Worm (Caenorhabditis elegans) whole organism, L3 larva: ENCODE results near the gene nhr-40.

Source experiments
- R02D3.7 ChIP-seq: fragments of 150-350 bp; optimal IDR thresholded peaks from 2 replicates; lab custom pipeline; 2014; ENCODE audit warnings: missing biosample characterization, missing genetic modification characterization
- ZK546.5 ChIP-seq: sonication (generic microtip); optimal IDR thresholded peaks from 2 replicates; lab custom pipeline; 2017; ENCODE audit warnings: missing biosample characterization, missing genetic modification characterization
- aly-2 ChIP-seq: fragments of 150-350 bp; optimal IDR thresholded peaks from 2 replicates; lab custom pipeline; 2014; ENCODE audit warnings: missing biosample characterization, missing genetic modification characterization
- ceh-16 ChIP-seq: sonication (generic microtip); optimal IDR thresholded peaks from 2 replicates; lab custom pipeline; 2017; ENCODE audit warnings: missing biosample characterization, missing genetic modification characterization
- ceh-28 ChIP-seq: fragments of 150-350 bp; optimal IDR thresholded peaks from 2 replicates; lab custom pipeline; 2014; ENCODE audit warnings: missing biosample characterization, missing genetic modification reagents, missing genetic modification characterization
- ceh-82 ChIP-seq: fragments of 150-350 bp; optimal IDR thresholded peaks from 2 replicates; lab custom pipeline; 2014; ENCODE audit warnings: missing biosample characterization, missing genetic modification characterization
- ceh-9 ChIP-seq: sonication (generic microtip); optimal IDR thresholded peaks from 2 replicates; lab custom pipeline; 2018; ENCODE audit warnings: missing biosample characterization, missing genetic modification characterization
- daf-12 ChIP-seq: fragments of 150-350 bp; optimal IDR thresholded peaks from 2 replicates; lab custom pipeline; 2014; ENCODE audit warnings: missing biosample characterization, missing genetic modification reagents, missing genetic modification characterization
- egl-27 ChIP-seq: sonication (generic microtip); optimal IDR thresholded peaks from 4 replicates; lab custom pipeline; 2017; ENCODE audit warnings: missing biosample characterization, missing genetic modification reagents, missing genetic modification characterization
- egl-5 ChIP-seq: fragments of 150-350 bp; optimal IDR thresholded peaks from 2 replicates; lab custom pipeline; 2017; ENCODE audit warnings: missing biosample characterization, missing genetic modification reagents, missing genetic modification characterization, inconsistent platforms
- elt-1 ChIP-seq: fragments of 150-350 bp; optimal IDR thresholded peaks from 2 replicates; lab custom pipeline; 2014; ENCODE audit warnings: missing biosample characterization, missing genetic modification characterization
- elt-2 ChIP-seq: sonication (generic microtip); optimal IDR thresholded peaks from 2 replicates; lab custom pipeline; 2016; ENCODE audit warnings: missing genetic modification reagents, mild to moderate bottlenecking, missing genetic modification characterization, missing compliant biosample characterization
- elt-3 ChIP-seq, 3 experiments: fragments of 150-350 bp in 1 of 3; sonication (generic microtip) in 2 of 3; optimal IDR thresholded peaks; 2 replicates in 2 of 3; 4 replicates in 1 of 3; lab custom pipeline; 2014 to 2017; ENCODE audit warnings: missing biosample characterization in 3 of 3, missing genetic modification characterization in 3 of 3
- fkh-10 ChIP-seq: sonication (generic microtip); optimal IDR thresholded peaks from 2 replicates; lab custom pipeline; 2017; ENCODE audit warnings: missing biosample characterization, missing genetic modification reagents, missing genetic modification characterization
- fos-1 ChIP-seq: fragments of 150-350 bp; optimal IDR thresholded peaks from 2 replicates; lab custom pipeline; 2014; ENCODE audit warnings: missing biosample characterization, missing genetic modification characterization
- hmg-11 ChIP-seq: sonication (generic microtip); optimal IDR thresholded peaks from 2 replicates; lab custom pipeline; 2016; ENCODE audit warnings: missing genetic modification characterization, missing compliant biosample characterization
- jun-1 ChIP-seq: fragments of 150-350 bp; optimal IDR thresholded peaks from 2 replicates; lab custom pipeline; 2014; ENCODE audit warnings: missing biosample characterization, missing genetic modification reagents, missing genetic modification characterization
- lin-15B ChIP-seq: fragments of 150-350 bp; optimal IDR thresholded peaks from 2 replicates; lab custom pipeline; 2014; ENCODE audit warnings: missing biosample characterization, missing genetic modification characterization
- lin-39 ChIP-seq: fragments of 150-350 bp; optimal IDR thresholded peaks from 2 replicates; lab custom pipeline; 2018; ENCODE audit warnings: missing biosample characterization, missing genetic modification reagents, missing genetic modification characterization
- lsy-12 ChIP-seq: sonication (generic microtip); optimal IDR thresholded peaks from 2 replicates; lab custom pipeline; 2016; ENCODE audit warnings: mild to moderate bottlenecking, missing genetic modification characterization, missing compliant biosample characterization
- mml-1 ChIP-seq: fragments of 150-350 bp; sonication (generic microtip); optimal IDR thresholded peaks from 3 replicates; lab custom pipeline; 2014; ENCODE audit warnings: missing biosample characterization, missing genetic modification characterization
- nfya-1 ChIP-seq: sonication (generic microtip); optimal IDR thresholded peaks from 2 replicates; lab custom pipeline; 2017; ENCODE audit warnings: missing genetic modification characterization, mild to moderate bottlenecking, missing compliant biosample characterization, antibody characterized with exemption, moderate library complexity; ENCODE audit not compliant: insufficient read depth
- nhr-11 ChIP-seq: fragments of 150-350 bp; optimal IDR thresholded peaks from 2 replicates; lab custom pipeline; 2014; ENCODE audit warnings: missing biosample characterization, missing genetic modification characterization
- nhr-23 ChIP-seq: fragments of 150-350 bp; optimal IDR thresholded peaks from 2 replicates; lab custom pipeline; 2014; ENCODE audit warnings: missing biosample characterization, missing genetic modification reagents, missing genetic modification characterization
- nhr-25 ChIP-seq: sonication (generic microtip); optimal IDR thresholded peaks from 2 replicates; lab custom pipeline; 2017; ENCODE audit warnings: missing biosample characterization, missing genetic modification characterization
- nhr-28 ChIP-seq: fragments of 150-350 bp; optimal IDR thresholded peaks from 2 replicates; lab custom pipeline; 2014; ENCODE audit warnings: missing biosample characterization, missing genetic modification characterization
- nhr-43 ChIP-seq: sonication (generic microtip); optimal IDR thresholded peaks from 2 replicates; lab custom pipeline; 2016; ENCODE audit warnings: mild to moderate bottlenecking, missing genetic modification characterization, missing compliant biosample characterization; ENCODE audit not compliant: poor library complexity, severe bottlenecking
- nhr-67 ChIP-seq: fragments of 150-350 bp; optimal IDR thresholded peaks from 2 replicates; lab custom pipeline; 2014; ENCODE audit warnings: missing biosample characterization, missing genetic modification characterization
- nhr-77 ChIP-seq: fragments of 150-350 bp; optimal IDR thresholded peaks from 2 replicates; lab custom pipeline; 2014; ENCODE audit warnings: missing biosample characterization, missing genetic modification characterization
- pha-4 ChIP-seq: fragments of 150-350 bp; optimal IDR thresholded peaks from 2 replicates; lab custom pipeline; 2014; ENCODE audit warnings: missing biosample characterization, missing genetic modification reagents, missing genetic modification characterization
- pqm-1 ChIP-seq: fragments of 150-350 bp; optimal IDR thresholded peaks from 2 replicates; lab custom pipeline; 2017; ENCODE audit warnings: missing biosample characterization, missing genetic modification characterization, inconsistent platforms
- sea-2 ChIP-seq: fragments of 150-350 bp; sonication (generic microtip); optimal IDR thresholded peaks from 4 replicates; lab custom pipeline; 2014; ENCODE audit warnings: missing biosample characterization, missing genetic modification reagents, missing genetic modification characterization
- skn-1 ChIP-seq: fragments of 150-350 bp; optimal IDR thresholded peaks from 2 replicates; lab custom pipeline; 2014; ENCODE audit warnings: missing biosample characterization, missing genetic modification characterization
- snpc-4 ChIP-seq: fragments of 150-350 bp; optimal IDR thresholded peaks from 2 replicates; lab custom pipeline; 2014; ENCODE audit warnings: missing biosample characterization, missing genetic modification characterization
- tbx-2 ChIP-seq: sonication (generic microtip); optimal IDR thresholded peaks from 2 replicates; lab custom pipeline; 2016; ENCODE audit warnings: mild to moderate bottlenecking, missing genetic modification characterization, missing compliant biosample characterization
- unc-39 ChIP-seq: sonication (generic microtip); optimal IDR thresholded peaks from 4 replicates; lab custom pipeline; 2017; ENCODE audit warnings: missing biosample characterization, missing genetic modification characterization
- zag-1 ChIP-seq: fragments of 150-350 bp; optimal IDR thresholded peaks from 2 replicates; lab custom pipeline; 2014; ENCODE audit warnings: missing biosample characterization, missing genetic modification characterization
- ztf-11 ChIP-seq: fragments of 150-350 bp; optimal IDR thresholded peaks from 2 replicates; lab custom pipeline; 2014; ENCODE audit warnings: missing biosample characterization, missing genetic modification characterization
- ztf-4 ChIP-seq: fragments of 150-350 bp; optimal IDR thresholded peaks from 2 replicates; lab custom pipeline; 2014; ENCODE audit warnings: missing biosample characterization, missing genetic modification characterization

The nhr-40 gene

DNA sequence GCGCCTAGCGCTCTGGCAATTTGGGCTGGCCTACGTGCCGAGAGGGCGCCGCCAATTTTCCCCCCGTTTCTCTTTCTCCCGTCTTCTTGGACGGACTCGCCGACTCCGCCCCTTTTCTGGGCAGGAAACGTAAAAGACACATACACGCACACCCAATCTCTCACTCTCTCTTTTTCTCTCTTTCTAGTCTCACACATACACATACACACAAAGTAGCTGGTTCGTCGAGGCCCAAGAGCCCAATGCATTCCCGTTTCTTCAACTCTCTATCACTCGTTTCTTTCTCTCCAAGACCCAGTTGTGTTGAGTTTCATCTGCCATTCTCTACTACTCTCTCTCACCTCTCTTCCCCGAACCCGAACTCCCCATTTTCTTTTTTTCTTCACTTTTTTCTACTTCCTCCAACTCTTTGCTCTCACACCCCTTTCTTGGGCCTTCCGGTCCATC lies 5.1 kb downstream of the nhr-40 start (continued):
- TF ChIP-seq ceh-82 (tag; lab: Kevin White, UChicago) (no peak), R02D3.7 (tag; lab: Kevin White, UChicago) (no peak), zag-1 (peak; percentile 40), lsy-12 (tag; lab: Kevin White, UChicago) (peak; percentile 34), sea-2 (no peak), fkh-10 (GFP tag; lab: Kevin White, UChicago) (peak; percentile 54), fos-1 (tag; lab: Kevin White, UChicago) (no peak), nhr-77 (tag; lab: Kevin White, UChicago) (no peak), hmg-11 (tag; lab: Kevin White, UChicago) (peak; percentile 82), nhr-11 (tag; lab: Kevin White, UChicago) (no peak), ZK546.5 (tag; lab: Kevin White, UChicago) (no peak), pqm-1 (tag; lab: Kevin White, UChicago) (peak; percentile 1), ceh-28 (tag; lab: Kevin White, UChicago) (no peak), daf-12 (peak; percentile 10), egl-27 (no peak), unc-39 (tag; lab: Kevin White, UChicago) (no peak), ceh-16 (tag; lab: Kevin White, UChicago) (no peak), ceh-9 (tag; lab: Kevin White, UChicago) (no peak), nhr-25 (tag; lab: Kevin White, UChicago) (no peak)

DNA sequence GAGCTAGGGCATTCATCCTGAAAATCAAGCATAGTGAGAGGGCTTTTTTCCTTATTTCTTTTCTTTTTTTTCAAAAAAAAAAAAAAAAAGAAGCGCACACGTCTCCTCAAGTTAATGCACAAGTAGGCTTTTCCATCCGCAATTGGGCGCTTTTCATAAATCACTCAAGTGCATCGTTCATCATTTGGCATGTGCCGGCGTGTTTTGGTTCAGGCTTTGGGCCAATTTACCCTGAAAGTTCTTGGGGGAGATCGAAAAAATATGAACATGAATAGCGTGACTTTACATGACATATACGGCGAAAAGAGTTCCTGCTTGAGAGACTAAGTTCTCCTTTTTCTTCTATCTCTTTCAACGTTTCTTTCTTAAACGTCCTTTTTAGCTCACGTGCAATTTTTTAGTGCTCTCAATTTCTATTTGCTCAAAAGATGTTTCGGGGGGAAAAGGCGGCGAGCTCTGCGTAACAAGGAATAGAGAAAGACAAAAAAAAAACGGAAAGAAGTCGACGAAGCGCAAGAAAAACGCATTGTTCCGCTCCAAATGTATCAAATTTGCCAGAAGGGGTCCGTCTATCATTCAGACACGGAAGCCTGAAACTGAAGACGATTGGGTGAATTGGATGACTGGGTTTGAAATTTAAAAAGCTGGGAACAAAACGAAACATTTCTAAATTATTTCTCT lies 7.4 kb downstream of the nhr-40 start:
- TF ChIP-seq pqm-1 (tag; lab: Kevin White, UChicago) (no peak), aly-2 (no peak), nhr-67 (tag; lab: Kevin White, UChicago) (no peak), ZK546.5 (tag; lab: Kevin White, UChicago) (no peak), lin-15B (tag; lab: Kevin White, UChicago) (no peak), nhr-43 (tag; lab: Kevin White, UChicago) (no peak), elt-3 (tag; optimal IDR thresholded peaks at IDR 0.05; lab: Kevin White, UChicago) (no peak), ztf-11 (tag; lab: Kevin White, UChicago) (no peak), nhr-25 (tag; lab: Kevin White, UChicago) (no peak), nhr-28 (tag; lab: Kevin White, UChicago) (no peak), mml-1 (no peak), unc-39 (tag; lab: Kevin White, UChicago) (no peak)

DNA sequence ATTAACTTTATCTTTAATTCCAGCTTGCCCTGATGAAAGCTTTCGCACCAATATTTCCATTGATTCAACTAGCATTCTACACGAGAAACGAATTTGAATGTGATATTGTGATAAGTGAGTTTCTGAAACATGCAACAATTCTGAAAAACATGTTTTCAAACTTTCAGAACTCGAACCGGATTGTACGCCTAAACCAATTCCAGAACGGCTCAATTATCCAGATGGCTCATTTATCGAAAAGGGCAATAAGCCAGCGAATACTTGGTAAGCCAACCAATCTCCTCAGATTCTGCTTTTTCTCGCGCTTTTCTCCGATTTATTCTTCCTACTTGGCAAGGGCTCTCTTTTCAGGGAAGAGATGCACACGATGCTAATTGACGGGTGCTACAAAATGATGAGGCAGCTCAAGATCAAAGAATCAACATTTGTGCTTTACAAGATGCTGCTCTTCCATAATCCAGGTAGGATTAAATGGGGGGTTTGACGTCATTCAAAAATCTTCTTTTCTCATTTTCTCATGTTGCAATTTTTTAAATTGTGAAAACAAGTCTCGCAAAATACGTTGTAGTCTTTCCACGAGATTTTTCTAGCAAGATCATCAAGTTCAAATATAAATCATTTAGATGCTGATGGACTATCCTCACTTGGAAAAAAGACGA lies 10.7 kb downstream of the nhr-40 start:
- TF ChIP-seq lin-39 (tag; lab: Kevin White, UChicago): peak; percentile 33
- TF ChIP-seq nfya-1: peak; percentile 31
- peak; percentile 59 for TF ChIP-seq fkh-10 (GFP tag; lab: Kevin White, UChicago)
- no peak for TF ChIP-seq nhr-43 (tag; lab: Kevin White, UChicago)

DNA sequence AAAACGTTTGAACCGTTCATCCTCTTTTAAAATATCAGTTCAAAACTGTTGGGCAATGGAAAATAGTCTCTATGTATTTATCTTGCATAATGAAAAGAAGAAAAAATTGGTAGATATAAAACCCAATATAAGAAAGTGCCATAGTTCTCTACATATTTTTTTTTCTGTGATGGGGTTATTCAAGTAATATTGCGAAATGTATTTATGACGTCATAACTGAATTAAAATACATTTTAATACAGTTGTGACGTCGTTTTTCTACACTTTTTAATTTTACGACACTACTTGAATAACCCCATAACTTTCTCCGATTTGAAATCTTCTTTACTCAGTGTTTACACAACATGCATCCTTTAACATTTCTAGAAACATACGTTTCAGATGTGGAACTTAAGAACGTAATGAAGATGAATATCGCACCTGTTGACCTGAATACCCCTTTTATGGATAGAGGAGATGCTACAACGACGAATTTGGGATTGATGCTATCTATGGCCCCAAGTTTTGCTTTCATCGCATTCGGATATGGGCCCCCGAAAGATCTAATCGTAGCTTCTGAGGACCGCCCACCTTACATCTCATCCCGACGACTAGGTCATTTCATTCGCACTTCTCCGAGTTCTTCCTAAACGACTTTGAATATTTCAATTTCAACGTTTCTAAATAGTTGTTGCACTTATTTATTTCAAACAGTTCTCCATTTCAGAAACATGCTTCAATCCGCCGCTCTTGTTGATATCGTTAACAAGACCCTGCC lies 13.9 kb downstream of the nhr-40 start, which contains the start of gene T03G6.1:
Gene T03G6.1 (plus strand): TSS at position 707 of the 757 bp plus-strand sequence.
- no peak for TF ChIP-seq snpc-4 (tag; lab: Kevin White, UChicago)
- peak; percentile 7 for TF ChIP-seq nhr-23 (tag; lab: Kevin White, UChicago)

DNA sequence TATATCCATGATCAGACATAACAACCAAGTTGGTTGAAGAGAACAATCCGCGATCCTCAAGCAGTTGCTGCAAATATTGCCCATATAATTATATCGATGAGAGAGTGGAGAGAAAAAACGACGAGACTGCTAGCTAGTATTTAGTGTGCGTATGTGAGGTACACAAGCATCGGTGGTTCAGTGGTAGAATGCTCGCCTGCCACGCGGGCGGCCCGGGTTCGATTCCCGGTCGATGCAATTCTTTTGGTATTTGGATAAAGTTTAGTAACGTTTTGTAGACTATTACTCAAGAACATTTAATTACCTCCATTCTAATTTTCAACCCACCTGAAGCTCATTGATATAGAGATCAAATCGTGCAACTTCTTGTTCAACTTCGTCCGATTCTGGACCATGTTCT lies 19.3 kb downstream of the nhr-40 start:
- TF ChIP-seq pha-4 (peak; percentile 81), tbx-2 (tag; lab: Kevin White, UChicago) (peak; percentile 33), ceh-28 (tag; lab: Kevin White, UChicago) (no peak), lin-39 (tag; lab: Kevin White, UChicago) (peak; percentile 73), pqm-1 (tag; lab: Kevin White, UChicago) (peak; percentile 47), nhr-77 (tag; lab: Kevin White, UChicago) (no peak), lsy-12 (tag; lab: Kevin White, UChicago) (peak; percentile 34), nhr-43 (tag; lab: Kevin White, UChicago) (peak; percentile 84), ztf-4 (tag; lab: Kevin White, UChicago) (no peak), elt-1 (tag; lab: Kevin White, UChicago) (peak; percentile 26), nhr-25 (tag; lab: Kevin White, UChicago) (peak; percentile 33), hmg-11 (tag; lab: Kevin White, UChicago) (peak; percentile 79), ceh-9 (tag; lab: Kevin White, UChicago) (no peak), nhr-23 (tag; lab: Kevin White, UChicago) (peak; percentile 65), jun-1 (tag; lab: Kevin White, UChicago) (peak; percentile 37), nhr-28 (tag; lab: Kevin White, UChicago) (no peak), lin-15B (tag; lab: Kevin White, UChicago) (no peak), fkh-10 (GFP tag; lab: Kevin White, UChicago) (no peak), egl-5 (tag; lab: Kevin White, UChicago) (peak; percentile 5), elt-2 (tag; lab: Kevin White, UChicago) (peak; percentile 59), skn-1 (tag; lab: Kevin White, UChicago) (no peak), ceh-16 (tag; lab: Kevin White, UChicago) (peak; percentile 17), snpc-4 (tag; lab: Kevin White, UChicago) (peak; percentile 20)
